Fruit fly (Drosophila melanogaster): ENCODE measurements around the gene sgl.

The sgl gene

DNA sequence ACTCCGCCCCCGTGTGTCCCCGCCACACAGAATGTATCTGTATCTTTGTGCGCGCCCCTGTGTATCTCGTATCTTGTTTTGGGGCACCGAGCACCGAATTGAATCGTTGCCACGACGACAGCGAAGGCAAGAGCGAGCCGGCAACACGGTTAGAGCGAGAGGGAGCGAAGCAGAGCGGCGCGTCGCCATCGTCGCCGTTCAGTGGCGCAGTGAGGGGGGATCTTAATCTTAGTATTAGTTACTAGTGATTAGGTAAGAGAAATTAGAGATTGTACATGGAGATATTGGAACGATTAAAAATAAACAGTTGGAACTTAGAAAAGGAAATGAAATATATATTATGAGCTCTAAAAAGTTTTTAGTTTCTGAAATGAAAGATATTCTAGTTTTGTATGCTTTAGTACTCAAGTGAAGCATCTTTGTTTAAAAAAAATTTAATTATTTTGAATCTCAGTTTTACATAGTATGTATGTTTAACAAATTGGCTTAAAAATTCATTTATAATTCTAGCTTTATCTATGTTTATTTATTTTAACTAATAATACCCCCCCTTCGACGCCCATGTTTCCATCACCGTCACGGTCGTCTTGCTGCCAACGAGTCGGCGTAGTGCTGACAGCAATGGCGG is 24.5 kb upstream of the sgl start (continued):
- TF ChIP-seq ttk (GFP tag; IDR thresholded peaks at IDR 0.05) (peak; percentile 77), CHES-1-like (GFP tag; optimal IDR thresholded peaks at IDR 0.05) (peak; percentile 27), CG8281 (tag; optimal IDR thresholded peaks at IDR 0.05) (peak; percentile 81), CG7357 (GFP tag; IDR thresholded peaks at IDR 0.05) (peak; percentile 81), Pdp1 (GFP tag; optimal IDR thresholded peaks at IDR 0.05) (peak; percentile 80 to 82), slou (GFP tag; optimal IDR thresholded peaks at IDR 0.05) (peak; percentile 88), Doc3 (GFP tag; IDR thresholded peaks at IDR 0.05; ENCODE audit: partially characterized antibody) (no peak; the same call in 2 of the 3 replicates), pb (GFP tag; optimal IDR thresholded peaks at IDR 0.05) (peak; percentile 59), dan (GFP tag; IDR thresholded peaks at IDR 0.05) (peak; percentile 45; the same call in 1 of the 2 replicates), p53 (GFP tag; optimal IDR thresholded peaks at IDR 0.05) (peak; percentile 36), run (tag; optimal IDR thresholded peaks at IDR 0.05) (peak; percentile 68), unpg (GFP tag; optimal IDR thresholded peaks at IDR 0.05) (peak; percentile 80), exex (tag; optimal IDR thresholded peaks at IDR 0.05) (peak; percentile 64), Oaz (GFP tag; IDR thresholded peaks at IDR 0.05) (no peak), CG4820 (GFP tag; optimal IDR thresholded peaks at IDR 0.05) (peak; percentile 95), PHDP (tag; optimal IDR thresholded peaks at IDR 0.05) (peak; percentile 86), GATAe (GFP tag; conservative IDR thresholded peaks at IDR 0.05) (peak; percentile 58; the same call in 1 of the 2 replicates), CG2889 (GFP tag; IDR thresholded peaks at IDR 0.05) (peak; percentile 55; the same call in 2 of the 3 replicates), gt (GFP tag; IDR thresholded peaks at IDR 0.05) (peak; percentile 56; the same call in 1 of the 2 replicates), lmd (GFP tag; IDR thresholded peaks at IDR 0.05) (peak; percentile 91), CG6683 (GFP tag; optimal IDR thresholded peaks at IDR 0.05) (peak; percentile 91), Hr39 (optimal IDR thresholded peaks at IDR 0.05) (no peak), CG31441 (GFP tag; IDR thresholded peaks at IDR 0.05) (peak; percentile 98), CG2712 (tag; optimal IDR thresholded peaks at IDR 0.05) (peak; percentile 97), lilli (GFP tag; optimal IDR thresholded peaks at IDR 0.05) (peak; percentile 71), cg (GFP tag; optimal IDR thresholded peaks at IDR 0.05) (no peak), CTCF (GFP tag; optimal IDR thresholded peaks at IDR 0.05) (peak; percentile 34), zen2 (GFP tag; IDR thresholded peaks at IDR 0.05; ENCODE audit: partially characterized antibody) (0 out of 3 replicates have a peak, but pooled peaks have one; percentile 13), org-1 (GFP tag; optimal IDR thresholded peaks at IDR 0.05) (peak; percentile 88), CG4424 (GFP tag; optimal IDR thresholded peaks at IDR 0.05) (peak; percentile 97), CG10274 (GFP tag; optimal IDR thresholded peaks at IDR 0.05) (peak; percentile 82), Lim3 (GFP tag; IDR thresholded peaks at IDR 0.05) (no peak; the same call in 1 of the 2 replicates), grn (GFP tag; optimal IDR thresholded peaks at IDR 0.05) (peak; percentile 28), cato (GFP tag; optimal IDR thresholded peaks at IDR 0.05; ENCODE audit: borderline replicate concordance) (peak; percentile 71), Hr3 (GFP tag; optimal IDR thresholded peaks at IDR 0.05) (peak; percentile 92), E2f1 (GFP tag; IDR thresholded peaks at IDR 0.05) (peak; percentile 83), fd3F (GFP tag; optimal IDR thresholded peaks at IDR 0.05) (peak; percentile 80), CG4282 (GFP tag; optimal IDR thresholded peaks at IDR 0.05) (no peak), CG6689 (GFP tag; IDR thresholded peaks at IDR 0.05) (peak; percentile 94), Side (GFP tag; optimal IDR thresholded peaks at IDR 0.05) (peak; percentile 72), D19A (tag; optimal IDR thresholded peaks at IDR 0.05) (peak; percentile 93), gcm (GFP tag; optimal IDR thresholded peaks at IDR 0.05) (peak; percentile 82), Awh (GFP tag; IDR thresholded peaks at IDR 0.05) (peak; percentile 46; the same call in 1 of the 2 replicates), Kr (GFP tag; optimal IDR thresholded peaks at IDR 0.05) (peak; percentile 9), repo (GFP tag; optimal IDR thresholded peaks at IDR 0.05) (peak; percentile 1), ash1 (GFP tag; optimal IDR thresholded peaks at IDR 0.05) (no peak), Eip74EF (GFP tag; optimal IDR thresholded peaks at IDR 0.05) (peak in 1 of 2 experiments; percentile 96), CG15073 (GFP tag; optimal IDR thresholded peaks at IDR 0.05) (peak; percentile 40), vvl (GFP tag; IDR thresholded peaks at IDR 0.05) (peak; percentile 87), sisA (GFP tag; IDR thresholded peaks at IDR 0.05) (peak; percentile 86), bowl (GFP tag; IDR thresholded peaks at IDR 0.05) (no peak)

Data from whole organism, embryonic.